Worm (Caenorhabditis elegans) whole organism, early embryonic: ENCODE data around the gene sri-27.
"Not testable (repeated sequence)": the region's sequence is repeated elsewhere in the genome, so short reads cannot be mapped to it uniquely, and the experiment has no call there.

Experiments used
- B0310.2 ChIP-seq: sonication (generic microtip); optimal IDR thresholded peaks from 2 replicates; lab custom pipeline; 2016; ENCODE audit warnings: mild to moderate bottlenecking, missing genetic modification characterization, missing compliant biosample characterization
- F13C5.2 ChIP-seq: sonication (generic microtip); optimal IDR thresholded peaks from 2 replicates; lab custom pipeline; 2017; ENCODE audit warnings: mild to moderate bottlenecking, missing genetic modification characterization, inconsistent platforms, missing compliant biosample characterization
- aly-1 ChIP-seq: sonication (generic microtip); optimal IDR thresholded peaks from 2 replicates; lab custom pipeline; 2016; ENCODE audit warnings: missing genetic modification characterization, missing compliant biosample characterization
- ama-1 ChIP-seq: fragments of 150-350 bp; optimal IDR thresholded peaks from 2 replicates; lab custom pipeline; 2014
- ceh-13 ChIP-seq: fragments of 200-800 bp; sonication (Bioruptor generic); optimal IDR thresholded peaks from 2 replicates; lab custom pipeline; 2018; ENCODE audit warnings: mild to moderate bottlenecking, missing genetic modification characterization, missing compliant biosample characterization
- ceh-36 ChIP-seq: sonication (generic microtip); optimal IDR thresholded peaks from 2 replicates; lab custom pipeline; 2016; ENCODE audit warnings: missing genetic modification characterization, inconsistent platforms, missing compliant biosample characterization
- ets-7 ChIP-seq: sonication (generic microtip); optimal IDR thresholded peaks from 2 replicates; lab custom pipeline; 2016; ENCODE audit warnings: missing genotype, missing genetic modification characterization, missing compliant biosample characterization
- flt-1 ChIP-seq: fragments of 200-800 bp; sonication (Bioruptor generic); IDR thresholded peaks from 2 replicates; pipeline ENCODE4 v1.3.6; 2022; ENCODE audit warnings: missing genetic modification characterization, missing compliant biosample characterization
- hmbx-1 ChIP-seq: sonication (generic microtip); optimal IDR thresholded peaks from 2 replicates; lab custom pipeline; 2016; ENCODE audit warnings: mild to moderate bottlenecking, missing genetic modification characterization, missing compliant biosample characterization
- hmg-4 ChIP-seq: fragments of 200-800 bp; sonication (Bioruptor generic); optimal IDR thresholded peaks from 2 replicates; lab custom pipeline; 2018; ENCODE audit warnings: mild to moderate bottlenecking, missing genetic modification characterization, missing compliant biosample characterization
- hnd-1 ChIP-seq: sonication (generic microtip); optimal IDR thresholded peaks from 2 replicates; lab custom pipeline; 2016; ENCODE audit warnings: missing genetic modification characterization, missing compliant biosample characterization
- pes-1 ChIP-seq: fragments of 200-800 bp; sonication (Bioruptor generic); IDR thresholded peaks from 2 replicates; pipeline ENCODE4 v1.3.6; 2022; ENCODE audit warnings: missing genetic modification reagents, missing genetic modification characterization, missing compliant biosample characterization
- scrt-1 ChIP-seq: fragments of 200-800 bp; sonication (Bioruptor generic); IDR thresholded peaks from 2 replicates; pipeline ENCODE4 v1.3.6; 2022; ENCODE audit warnings: missing genetic modification characterization, missing compliant biosample characterization
- sea-1 ChIP-seq: fragments of 200-800 bp; sonication (Bioruptor generic); conservative IDR thresholded peaks from 2 replicates; pipeline ENCODE4 v1.3.6; 2022; ENCODE audit warnings: missing genetic modification characterization, missing compliant biosample characterization
- tbx-11 ChIP-seq: fragments of 200-800 bp; sonication (Bioruptor generic); IDR thresholded peaks from 2 replicates; pipeline ENCODE4 v1.3.6; 2022; ENCODE audit warnings: missing genetic modification characterization, missing compliant biosample characterization
- tbx-37 ChIP-seq: fragments of 200-800 bp; sonication (Bioruptor generic); conservative IDR thresholded peaks from 2 replicates; pipeline ENCODE4 v1.3.6; 2022; ENCODE audit warnings: missing genetic modification reagents, missing genetic modification characterization, missing compliant biosample characterization
- tra-4 ChIP-seq: sonication (generic microtip); optimal IDR thresholded peaks from 2 replicates; lab custom pipeline; 2017; ENCODE audit warnings: missing genetic modification characterization, missing compliant biosample characterization

The sri-27 gene

ce11 chrV:1725353-1725752 is at the start of gene sri-27:
TSS of gene sri-27 (plus strand) at chrV:1725653.
- TF ChIP-seq ama-1 (lab: Kevin White, UChicago): no peak
- TF ChIP-seq B0310.2 (tag; lab: Kevin White, UChicago): no peak
- TF ChIP-seq sea-1: no peak
- TF ChIP-seq F13C5.2 (tag; lab: Kevin White, UChicago): no peak
- no peak for TF ChIP-seq flt-1 (GFP tag; lab: Robert Waterston, UW)
- no peak for TF ChIP-seq ets-7 (tag; lab: Kevin White, UChicago)
- no peak for TF ChIP-seq tra-4 (tag; lab: Kevin White, UChicago)
- no peak for TF ChIP-seq hmbx-1 (tag; lab: Kevin White, UChicago)
- no peak for TF ChIP-seq ceh-13 (GFP tag; lab: Kevin White, UChicago)
- no peak for TF ChIP-seq ceh-36 (tag; lab: Kevin White, UChicago)
- TF ChIP-seq scrt-1 (GFP tag; lab: Robert Waterston, UW): no peak
- TF ChIP-seq tbx-37: no peak

- TF ChIP-seq ets-7 (tag; lab: Kevin White, UChicago): no peak
- TF ChIP-seq tbx-37: no peak
- TF ChIP-seq hmg-4 (GFP tag; lab: Kevin White, UChicago): no peak
- TF ChIP-seq ceh-13 (GFP tag; lab: Kevin White, UChicago): no peak
- TF ChIP-seq pes-1 (GFP tag; lab: Robert Waterston, UW): no peak
- TF ChIP-seq ceh-36 (tag; lab: Kevin White, UChicago): no peak
- TF ChIP-seq tbx-11 (GFP tag; lab: Robert Waterston, UW): no peak
- TF ChIP-seq tra-4 (tag; lab: Kevin White, UChicago): no peak
- TF ChIP-seq F13C5.2 (tag; lab: Kevin White, UChicago): no peak
- TF ChIP-seq ama-1 (lab: Kevin White, UChicago): no peak
- TF ChIP-seq aly-1: no peak
- no peak for TF ChIP-seq sea-1
- TF ChIP-seq hnd-1 (tag; lab: Kevin White, UChicago): no peak
- TF ChIP-seq hmbx-1 (tag; lab: Kevin White, UChicago): no peak
Observed at ce11 chrV:1678228-1678627, 47.2 kb upstream of the sri-27 start, which contains the start of gene srw-98. TSS of gene srw-98 (minus strand) at chrV:1678328.

- TF ChIP-seq hmg-4 (GFP tag; lab: Kevin White, UChicago) (no peak), F13C5.2 (tag; lab: Kevin White, UChicago) (no peak), ceh-36 (tag; lab: Kevin White, UChicago) (no peak), aly-1 (no peak), tbx-37 (no peak), tra-4 (tag; lab: Kevin White, UChicago) (no peak), hmbx-1 (tag; lab: Kevin White, UChicago) (no peak), ets-7 (tag; lab: Kevin White, UChicago) (no peak), ama-1 (lab: Kevin White, UChicago) (no peak), ceh-13 (GFP tag; lab: Kevin White, UChicago) (no peak), scrt-1 (GFP tag; lab: Robert Waterston, UW) (no peak), pes-1 (GFP tag; lab: Robert Waterston, UW) (no peak), tbx-11 (GFP tag; lab: Robert Waterston, UW) (no peak), flt-1 (GFP tag; lab: Robert Waterston, UW) (no peak), hnd-1 (tag; lab: Kevin White, UChicago) (no peak), sea-1 (no peak), B0310.2 (tag; lab: Kevin White, UChicago) (no peak)
Observed at ce11 chrV:1680770-1681169, 44.7 kb upstream of the sri-27 start, which contains the start of gene srw-91. TSS of gene srw-91 (minus strand) at chrV:1680870.

ce11 chrV:1682279-1682678 is 43.2 kb upstream of the sri-27 start, which contains the start of gene srh-3:
TSS of gene srh-3 (plus strand) at chrV:1682579.
- TF ChIP-seq F13C5.2 (tag; lab: Kevin White, UChicago) (no peak), ets-7 (tag; lab: Kevin White, UChicago) (no peak), ceh-36 (tag; lab: Kevin White, UChicago) (no peak), sea-1 (no peak), tbx-37 (no peak)

- no peak for TF ChIP-seq B0310.2 (tag; lab: Kevin White, UChicago)
- TF ChIP-seq aly-1: no peak
- TF ChIP-seq scrt-1 (GFP tag; lab: Robert Waterston, UW): no peak
- no peak for TF ChIP-seq F13C5.2 (tag; lab: Kevin White, UChicago)
Observed at ce11 chrV:1685328-1685727, 40.1 kb upstream of the sri-27 start, which contains the start of gene srh-5. TSS of gene srh-5 (plus strand) at chrV:1685628.

- not testable (repeated sequence) for TF ChIP-seq tbx-11 (GFP tag; lab: Robert Waterston, UW); pes-1 (GFP tag; lab: Robert Waterston, UW); hmbx-1 (tag; lab: Kevin White, UChicago)
Observed at ce11 chrV:1692494-1692893, 33.0 kb upstream of the sri-27 start, which contains the start of gene Y46H3C.5. TSS of gene Y46H3C.5 (minus strand) at chrV:1692495.

- TF ChIP-seq F13C5.2 (tag; lab: Kevin White, UChicago); aly-1; pes-1 (GFP tag; lab: Robert Waterston, UW): not testable (repeated sequence)
Observed at ce11 chrV:1693876-1694275, 31.6 kb upstream of the sri-27 start, which contains the start of gene Y46H3C.7. TSS of gene Y46H3C.7 (minus strand) at chrV:1694022.

ce11 chrV:1698400-1698799 is 27.1 kb upstream of the sri-27 start:
- TF ChIP-seq scrt-1 (GFP tag; lab: Robert Waterston, UW) (0 out of 2 replicates have a peak, but pooled peaks have one; percentile 24), sea-1 (no peak), F13C5.2 (tag; lab: Kevin White, UChicago) (no peak), tbx-11 (GFP tag; lab: Robert Waterston, UW) (no peak), B0310.2 (tag; lab: Kevin White, UChicago) (no peak), ets-7 (tag; lab: Kevin White, UChicago) (no peak), pes-1 (GFP tag; lab: Robert Waterston, UW) (no peak), ceh-36 (tag; lab: Kevin White, UChicago) (no peak)
